Worm (Caenorhabditis elegans): ENCODE measurements around the gene snb-7.

Gene snb-7

ce11 chrIV:12596960-12597359 is 36.3 kb downstream of the snb-7 start:
- TF ChIP-seq mab-5 (tag; optimal IDR thresholded peaks at IDR 0.05) = no peak
- TF ChIP-seq mls-2 (tag; optimal IDR thresholded peaks at IDR 0.05) = no peak
- TF ChIP-seq lin-13 (tag; optimal IDR thresholded peaks at IDR 0.05) = no peak
- no peak for TF ChIP-seq blmp-1 (tag; optimal IDR thresholded peaks at IDR 0.05)
- no peak for TF ChIP-seq mep-1 (tag; optimal IDR thresholded peaks at IDR 0.05)
- no peak for TF ChIP-seq snpc-4 (tag; optimal IDR thresholded peaks at IDR 0.05)
- TF ChIP-seq lsy-2 (tag; optimal IDR thresholded peaks at IDR 0.05) = no peak
- TF ChIP-seq nhr-2 (tag; optimal IDR thresholded peaks at IDR 0.05) = no peak

ce11 chrIV:12599158-12599557 is 38.5 kb downstream of the snb-7 start, which contains the start of gene pgp-1:
TSS of gene pgp-1 (minus strand) at chrIV:12599169.
- TF ChIP-seq blmp-1 (tag; optimal IDR thresholded peaks at IDR 0.05) (no peak), unc-120 (tag; optimal IDR thresholded peaks at IDR 0.05; ENCODE audit: poor library complexity, severe bottlenecking) (no peak), tbx-8 (GFP tag; optimal IDR thresholded peaks at IDR 0.05) (no peak), lsy-2 (tag; optimal IDR thresholded peaks at IDR 0.05) (no peak), elt-1 (tag; optimal IDR thresholded peaks at IDR 0.05; ENCODE audit: borderline replicate concordance, insufficient read depth) (no peak), ham-2 (GFP tag; optimal IDR thresholded peaks at IDR 0.05) (no peak), drap-1 (GFP tag; optimal IDR thresholded peaks at IDR 0.05) (no peak)

ce11 chrIV:12600941-12601340 is 40.3 kb downstream of the snb-7 start:
- TF ChIP-seq nhr-2 (tag; optimal IDR thresholded peaks at IDR 0.05) (no peak), zip-8 (tag; optimal IDR thresholded peaks at IDR 0.05) (no peak), ceh-39 (tag; optimal IDR thresholded peaks at IDR 0.05) (no peak), unc-39 (tag; optimal IDR thresholded peaks at IDR 0.05) (no peak), pha-4 (tag; optimal IDR thresholded peaks at IDR 0.05) (no peak), nhr-76 (tag; optimal IDR thresholded peaks at IDR 0.05) (no peak), M03D4.4 (tag; optimal IDR thresholded peaks at IDR 0.05) (no peak), lin-32 (GFP tag; optimal IDR thresholded peaks at IDR 0.05) (no peak), ham-2 (GFP tag; optimal IDR thresholded peaks at IDR 0.05) (no peak), mep-1 (tag; optimal IDR thresholded peaks at IDR 0.05) (no peak), ces-1 (GFP tag; optimal IDR thresholded peaks at IDR 0.05) (no peak)

DNA sequence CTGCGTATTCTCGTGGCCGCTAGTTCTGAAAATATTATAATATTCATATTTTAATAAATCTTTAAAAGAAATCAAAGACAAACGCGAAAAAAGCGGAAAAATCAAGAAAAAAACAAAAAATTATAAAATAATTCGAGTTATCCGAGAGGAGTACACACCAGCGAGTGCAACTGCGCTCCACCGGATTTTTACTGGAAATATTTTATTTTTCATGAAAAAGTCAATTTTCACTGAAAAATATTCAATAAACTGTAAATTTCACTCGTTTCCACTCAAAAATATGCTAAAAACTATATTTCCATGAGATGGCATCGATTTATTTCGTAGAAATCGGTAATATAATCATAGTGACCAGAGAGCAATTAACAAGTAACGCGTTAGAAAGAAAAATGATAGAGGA is 44.7 kb downstream of the snb-7 start, which contains the start of gene Y55D9A.2:
TSS of gene Y55D9A.2 (minus strand) at position 31 of the 400 bp plus-strand sequence.
- TF ChIP-seq nhr-237 (tag; optimal IDR thresholded peaks at IDR 0.05) (no peak), sptf-1 (tag; optimal IDR thresholded peaks at IDR 0.05) (peak; percentile 2), lin-32 (GFP tag; optimal IDR thresholded peaks at IDR 0.05) (no peak), nhr-2 (tag; optimal IDR thresholded peaks at IDR 0.05) (no peak), ceh-39 (tag; optimal IDR thresholded peaks at IDR 0.05) (peak; percentile 3), ceh-43 (GFP tag; optimal IDR thresholded peaks at IDR 0.05) (no peak), ces-1 (GFP tag; optimal IDR thresholded peaks at IDR 0.05) (peak; percentile 52), drap-1 (GFP tag; optimal IDR thresholded peaks at IDR 0.05) (no peak), nhr-28 (tag; optimal IDR thresholded peaks at IDR 0.05) (no peak)
